Fruit fly (Drosophila melanogaster): ENCODE results near the gene alphaTub84B.

DNA sequence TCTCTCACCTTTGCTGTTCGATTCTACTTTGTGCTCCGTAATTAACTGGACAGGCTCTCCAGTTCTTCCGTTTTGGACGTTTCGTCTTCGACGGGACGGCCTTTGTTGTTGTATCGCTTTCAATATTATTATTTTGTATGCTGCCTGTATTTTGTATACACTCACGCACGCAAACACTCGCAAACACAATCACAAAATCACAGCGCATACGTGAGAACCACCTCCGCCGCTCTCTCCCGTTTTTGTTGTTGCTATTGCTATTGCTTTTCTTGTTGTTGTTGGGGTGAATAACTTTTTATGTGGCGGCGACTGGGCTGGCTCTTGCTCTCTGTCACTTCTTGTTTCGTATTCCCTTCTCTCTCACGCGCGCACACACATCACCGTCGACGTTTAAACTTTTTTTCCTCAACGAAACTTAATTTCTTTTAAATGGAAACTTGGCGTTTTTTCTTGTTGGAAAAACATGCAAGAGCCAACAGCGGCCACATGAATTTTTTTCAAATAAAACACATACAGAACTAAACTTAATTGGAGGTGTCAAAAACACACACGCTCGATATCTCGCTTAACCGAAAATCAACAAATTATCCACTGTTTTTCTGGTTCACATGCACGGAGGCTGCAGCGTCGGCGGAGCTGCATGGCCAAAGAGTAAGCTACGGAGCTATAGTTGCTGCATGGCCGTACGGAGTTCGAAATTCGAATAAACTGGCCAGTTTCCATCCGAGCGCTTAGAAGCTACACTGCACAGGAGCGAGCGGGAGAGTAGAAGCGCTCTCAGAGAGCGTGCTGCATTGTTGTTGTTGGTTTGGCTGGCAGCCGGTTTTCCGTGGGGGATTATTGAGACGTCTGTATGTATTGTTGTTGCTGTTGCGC lies 21.6 kb downstream of the alphaTub84B start:
- no peak for TF ChIP-seq Hr78 (GFP tag; optimal IDR thresholded peaks at IDR 0.05)
- TF ChIP-seq sv (GFP tag; optimal IDR thresholded peaks at IDR 0.05): no peak
- no peak for TF ChIP-seq Jra (GFP tag; optimal IDR thresholded peaks at IDR 0.05)
- TF ChIP-seq br (GFP tag; optimal IDR thresholded peaks at IDR 0.05): peak; percentile 20
- no peak for TF ChIP-seq usp (GFP tag; optimal IDR thresholded peaks at IDR 0.05)
- TF ChIP-seq CG9705 (GFP tag; optimal IDR thresholded peaks at IDR 0.05): peak; percentile 0
- TF ChIP-seq sage (GFP tag; optimal IDR thresholded peaks at IDR 0.05): peak; percentile 63
- TF ChIP-seq brk (GFP tag; optimal IDR thresholded peaks at IDR 0.05): no peak
- no peak for TF ChIP-seq Hr83 (GFP tag; optimal IDR thresholded peaks at IDR 0.05; ENCODE audit: poor library complexity, severe bottlenecking)
- TF ChIP-seq tai (GFP tag; optimal IDR thresholded peaks at IDR 0.05): no peak
